Worm (Caenorhabditis elegans) whole organism, L2 larva: ENCODE data around the gene lgc-48.

Experiments used
- C34F6.9 ChIP-seq: fragments of 150-350 bp; optimal IDR thresholded peaks from 2 replicates; lab custom pipeline; 2014; ENCODE audit warnings: missing biosample characterization, missing genetic modification characterization
- R02D3.7 ChIP-seq: fragments of 150-350 bp; optimal IDR thresholded peaks from 2 replicates; lab custom pipeline; 2014; ENCODE audit warnings: missing biosample characterization, missing genetic modification characterization
- Y55F3AM.14 ChIP-seq: fragments of 200-800 bp; sonication (Bioruptor generic); optimal IDR thresholded peaks from 2 replicates; lab custom pipeline; 2018; ENCODE audit warnings: mild to moderate bottlenecking, missing genetic modification characterization, missing compliant biosample characterization
- ZK546.5 ChIP-seq: sonication (generic microtip); optimal IDR thresholded peaks from 2 replicates; lab custom pipeline; 2017; ENCODE audit warnings: missing biosample characterization, missing genetic modification characterization
- alr-1 ChIP-seq: fragments of 150-350 bp; optimal IDR thresholded peaks from 2 replicates; lab custom pipeline; 2014; ENCODE audit warnings: missing biosample characterization, missing genetic modification characterization
- aly-2 ChIP-seq: fragments of 150-350 bp; optimal IDR thresholded peaks from 2 replicates; lab custom pipeline; 2014; ENCODE audit warnings: missing biosample characterization, missing genetic modification characterization
- ama-1 ChIP-seq: fragments of 150-350 bp; optimal IDR thresholded peaks from 2 replicates; lab custom pipeline; 2018; ENCODE audit warnings: inconsistent platforms
- blmp-1 ChIP-seq: sonication (generic microtip); optimal IDR thresholded peaks from 2 replicates; lab custom pipeline; 2017; ENCODE audit warnings: missing genetic modification characterization, mild to moderate bottlenecking, missing compliant biosample characterization, antibody characterized with exemption, moderate library complexity; ENCODE audit not compliant: insufficient read depth
- ceh-16 ChIP-seq: fragments of 150-350 bp; optimal IDR thresholded peaks from 2 replicates; lab custom pipeline; 2014; ENCODE audit warnings: missing biosample characterization, missing genetic modification characterization
- crh-2 ChIP-seq: sonication (generic microtip); optimal IDR thresholded peaks from 2 replicates; lab custom pipeline; 2017; ENCODE audit warnings: missing biosample characterization, missing genetic modification characterization
- dmd-4 ChIP-seq: sonication (generic microtip); optimal IDR thresholded peaks from 2 replicates; lab custom pipeline; 2017; ENCODE audit warnings: missing biosample characterization, missing genetic modification characterization
- egl-27 ChIP-seq: sonication (generic microtip); optimal IDR thresholded peaks from 3 replicates; lab custom pipeline; 2017; ENCODE audit warnings: missing biosample characterization, missing genetic modification reagents, missing genetic modification characterization
- elt-1 ChIP-seq: fragments of 150-350 bp; optimal IDR thresholded peaks from 2 replicates; lab custom pipeline; 2014; ENCODE audit warnings: missing biosample characterization, missing genetic modification characterization
- elt-3 ChIP-seq: sonication (generic microtip); optimal IDR thresholded peaks from 2 replicates; lab custom pipeline; 2017; ENCODE audit warnings: missing biosample characterization, missing genetic modification characterization
- fos-1 ChIP-seq: fragments of 150-350 bp; optimal IDR thresholded peaks from 2 replicates; lab custom pipeline; 2014; ENCODE audit warnings: missing biosample characterization, missing genetic modification characterization
- gmeb-1 ChIP-seq: fragments of 150-350 bp; optimal IDR thresholded peaks from 2 replicates; lab custom pipeline; 2014; ENCODE audit warnings: missing biosample characterization, missing genetic modification characterization
- lin-13 ChIP-seq: fragments of 150-350 bp; optimal IDR thresholded peaks from 2 replicates; lab custom pipeline; 2014; ENCODE audit warnings: missing biosample characterization, missing genetic modification reagents, missing genetic modification characterization
- lin-39 ChIP-seq: fragments of 150-350 bp; optimal IDR thresholded peaks from 2 replicates; lab custom pipeline; 2014; ENCODE audit warnings: missing biosample characterization, missing genetic modification reagents, missing genetic modification characterization
- mab-5 ChIP-seq: fragments of 150-350 bp; optimal IDR thresholded peaks from 2 replicates; lab custom pipeline; 2014; ENCODE audit warnings: missing biosample characterization, missing genetic modification characterization
- mbf-1 ChIP-seq: sonication (generic microtip); optimal IDR thresholded peaks from 2 replicates; lab custom pipeline; 2017; ENCODE audit warnings: missing biosample characterization, missing genetic modification characterization
- nhr-10 ChIP-seq: sonication (generic microtip); optimal IDR thresholded peaks from 2 replicates; lab custom pipeline; 2017; ENCODE audit warnings: missing biosample characterization, missing genetic modification characterization
- nhr-11 ChIP-seq: fragments of 150-350 bp; optimal IDR thresholded peaks from 2 replicates; lab custom pipeline; 2014; ENCODE audit warnings: missing biosample characterization, missing genetic modification characterization
- nhr-12 ChIP-seq: fragments of 150-350 bp; optimal IDR thresholded peaks from 2 replicates; lab custom pipeline; 2014; ENCODE audit warnings: missing biosample characterization, missing genetic modification characterization
- nhr-129 ChIP-seq: fragments of 150-350 bp; optimal IDR thresholded peaks from 2 replicates; lab custom pipeline; 2014; ENCODE audit warnings: missing biosample characterization, missing genetic modification characterization
- nhr-21 ChIP-seq: fragments of 150-350 bp; optimal IDR thresholded peaks from 2 replicates; lab custom pipeline; 2014; ENCODE audit warnings: missing biosample characterization, missing genetic modification characterization
- nhr-23 ChIP-seq: fragments of 150-350 bp; optimal IDR thresholded peaks from 2 replicates; lab custom pipeline; 2014; ENCODE audit warnings: missing biosample characterization, missing genetic modification reagents, missing genetic modification characterization
- nhr-237 ChIP-seq: fragments of 150-350 bp; optimal IDR thresholded peaks from 2 replicates; lab custom pipeline; 2014; ENCODE audit warnings: missing biosample characterization, missing genetic modification characterization
- nhr-6 ChIP-seq: fragments of 150-350 bp; optimal IDR thresholded peaks from 2 replicates; lab custom pipeline; 2014; ENCODE audit warnings: missing biosample characterization, missing genetic modification characterization
- nhr-77 ChIP-seq: fragments of 150-350 bp; optimal IDR thresholded peaks from 2 replicates; lab custom pipeline; 2014; ENCODE audit warnings: missing biosample characterization, missing genetic modification characterization
- peb-1 ChIP-seq: fragments of 150-350 bp; optimal IDR thresholded peaks from 2 replicates; lab custom pipeline; 2014; ENCODE audit warnings: missing biosample characterization, missing genetic modification characterization
- sem-4 ChIP-seq: fragments of 150-350 bp; optimal IDR thresholded peaks from 2 replicates; lab custom pipeline; 2014; ENCODE audit warnings: missing biosample characterization, missing genetic modification reagents, missing genetic modification characterization
- sma-9 ChIP-seq, 2 experiments: fragments of 150-350 bp in 1 of 2; sonication (generic microtip) in 1 of 2; optimal IDR thresholded peaks; 2 replicates each; lab custom pipeline; 2014 to 2016; ENCODE audit warnings: missing genetic modification characterization in 2 of 2, mild to moderate bottlenecking in 1 of 2, missing biosample characterization in 1 of 2, missing compliant biosample characterization in 1 of 2, missing genetic modification reagents in 1 of 2, moderate library complexity in 1 of 2
- snpc-4 ChIP-seq: fragments of 150-350 bp; optimal IDR thresholded peaks from 2 replicates; lab custom pipeline; 2014; ENCODE audit warnings: missing biosample characterization, missing genetic modification characterization
- unc-39 ChIP-seq: fragments of 150-350 bp; optimal IDR thresholded peaks from 2 replicates; lab custom pipeline; 2014; ENCODE audit warnings: missing biosample characterization, missing genetic modification characterization
- unc-55 ChIP-seq: fragments of 150-350 bp; sonication (generic microtip); optimal IDR thresholded peaks from 3 replicates; lab custom pipeline; 2014; ENCODE audit warnings: missing biosample characterization, missing genetic modification reagents, missing genetic modification characterization
- unc-62 ChIP-seq: fragments of 150-350 bp; optimal IDR thresholded peaks from 2 replicates; lab custom pipeline; 2014; ENCODE audit warnings: missing biosample characterization, missing genetic modification reagents, missing genetic modification characterization
- zag-1 ChIP-seq: fragments of 150-350 bp; optimal IDR thresholded peaks from 2 replicates; lab custom pipeline; 2014; ENCODE audit warnings: missing biosample characterization, missing genetic modification characterization
- ztf-11 ChIP-seq: sonication (generic microtip); optimal IDR thresholded peaks from 2 replicates; lab custom pipeline; 2017; ENCODE audit warnings: missing biosample characterization, missing genetic modification characterization
- ztf-4 ChIP-seq: fragments of 150-350 bp; optimal IDR thresholded peaks from 2 replicates; lab custom pipeline; 2014; ENCODE audit warnings: missing biosample characterization, missing genetic modification characterization

Gene lgc-48

ce11 chrV:13352415-13352814 lies 12.4 kb downstream of the lgc-48 start:
- peak; percentile 60 for TF ChIP-seq mab-5 (tag; lab: Kevin White, UChicago)
- TF ChIP-seq alr-1 (tag; lab: Kevin White, UChicago): no peak
- TF ChIP-seq nhr-11 (tag; lab: Kevin White, UChicago): no peak

ce11 chrV:13356210-13356609 lies 16.2 kb downstream of the lgc-48 start:
- TF ChIP-seq elt-3 (tag; lab: Kevin White, UChicago) (no peak), lin-13 (GFP tag; lab: Kevin White, UChicago) (no peak), nhr-23 (no peak), dmd-4 (tag; lab: Kevin White, UChicago) (no peak), mbf-1 (tag; lab: Kevin White, UChicago) (no peak), aly-2 (tag; lab: Kevin White, UChicago) (no peak), ztf-11 (tag; lab: Kevin White, UChicago) (no peak), ZK546.5 (tag; lab: Kevin White, UChicago) (no peak), fos-1 (tag; lab: Kevin White, UChicago) (no peak), unc-55 (no peak), lin-39 (tag; lab: Kevin White, UChicago) (no peak), mab-5 (tag; lab: Kevin White, UChicago) (no peak)

ce11 chrV:13357652-13358281 lies 17.7 kb downstream of the lgc-48 start, which contains the start of gene F32H5.1:
TSS of gene F32H5.1 (minus strand) at chrV:13358037.
- no peak for TF ChIP-seq unc-55
- no peak for TF ChIP-seq zag-1 (tag; lab: Kevin White, UChicago)
- TF ChIP-seq gmeb-1: no peak
- TF ChIP-seq egl-27 (tag; lab: Kevin White, UChicago): no peak
- TF ChIP-seq sma-9 (GFP tag; optimal IDR thresholded peaks at IDR 0.05; lab: Kevin White, UChicago): peak; percentile 43
- no peak for TF ChIP-seq sma-9 (tag; optimal IDR thresholded peaks at IDR 0.05; lab: Kevin White, UChicago)
- no peak for TF ChIP-seq ceh-16
- TF ChIP-seq peb-1 (tag; lab: Kevin White, UChicago): no peak
- TF ChIP-seq ztf-4 (tag; lab: Kevin White, UChicago): no peak
- TF ChIP-seq R02D3.7 (tag; lab: Kevin White, UChicago): no peak
- no peak for TF ChIP-seq nhr-21
- peak; percentile 13 for TF ChIP-seq crh-2 (tag; lab: Kevin White, UChicago)
- TF ChIP-seq nhr-12 (tag; lab: Kevin White, UChicago): no peak
- no peak for TF ChIP-seq snpc-4 (tag; lab: Kevin White, UChicago)
- TF ChIP-seq nhr-6 (tag; lab: Kevin White, UChicago): no peak
- no peak for TF ChIP-seq mab-5 (tag; lab: Kevin White, UChicago)
- peak; percentile 19 for TF ChIP-seq blmp-1
- TF ChIP-seq nhr-77 (tag; lab: Kevin White, UChicago): no peak
- peak; percentile 54 for TF ChIP-seq fos-1 (tag; lab: Kevin White, UChicago)
- TF ChIP-seq dmd-4 (tag; lab: Kevin White, UChicago): no peak
- TF ChIP-seq nhr-129 (tag; lab: Kevin White, UChicago): peak; percentile 63
- TF ChIP-seq nhr-237 (tag; lab: Kevin White, UChicago): no peak
- TF ChIP-seq unc-39 (tag; lab: Kevin White, UChicago): no peak
- TF ChIP-seq mbf-1 (tag; lab: Kevin White, UChicago): no peak
- no peak for TF ChIP-seq elt-1 (tag; lab: Kevin White, UChicago)
- no peak for TF ChIP-seq nhr-10 (tag; lab: Kevin White, UChicago)
- no peak for TF ChIP-seq C34F6.9 (tag; lab: Kevin White, UChicago)
- no peak for TF ChIP-seq ama-1 (lab: Kevin White, UChicago)
- no peak for TF ChIP-seq sem-4 (tag; lab: Kevin White, UChicago)
- TF ChIP-seq ztf-11 (tag; lab: Kevin White, UChicago): no peak
- TF ChIP-seq Y55F3AM.14 (GFP tag; lab: Kevin White, UChicago): no peak
- TF ChIP-seq elt-3 (tag; lab: Kevin White, UChicago): no peak
- no peak for TF ChIP-seq unc-62
- TF ChIP-seq ZK546.5 (tag; lab: Kevin White, UChicago): no peak
- no peak for TF ChIP-seq aly-2 (tag; lab: Kevin White, UChicago)
